Fruit fly (Drosophila melanogaster): ENCODE data around the gene Arl5.

Arl5 gene

dm6 chr3L:8288396-8288795 is 11.2 kb downstream of the Arl5 start:
- TF ChIP-seq ey (GFP tag; optimal IDR thresholded peaks at IDR 0.05) (peak; percentile 7), sv (GFP tag; optimal IDR thresholded peaks at IDR 0.05) (no peak), fru (GFP tag; optimal IDR thresholded peaks at IDR 0.05) (peak; percentile 52), psq (GFP tag; optimal IDR thresholded peaks at IDR 0.05) (peak; percentile 4), tai (GFP tag; optimal IDR thresholded peaks at IDR 0.05) (peak; percentile 37)

- TF ChIP-seq ey (GFP tag; optimal IDR thresholded peaks at IDR 0.05) = no peak
- TF ChIP-seq Hnf4 (GFP tag; optimal IDR thresholded peaks at IDR 0.05) = no peak
- TF ChIP-seq Dfd (GFP tag; optimal IDR thresholded peaks at IDR 0.05) = no peak
- TF ChIP-seq Sp1 (GFP tag; optimal IDR thresholded peaks at IDR 0.05) = no peak
- TF ChIP-seq fru (GFP tag; optimal IDR thresholded peaks at IDR 0.05) = no peak
- TF ChIP-seq CG9705 (GFP tag; optimal IDR thresholded peaks at IDR 0.05) = no peak
- no peak for TF ChIP-seq Abd-B (GFP tag; optimal IDR thresholded peaks at IDR 0.05)
- TF ChIP-seq Jra (GFP tag; optimal IDR thresholded peaks at IDR 0.05) = no peak
- TF ChIP-seq OdsH (GFP tag; optimal IDR thresholded peaks at IDR 0.05) = no peak
- no peak for TF ChIP-seq Dif (GFP tag; optimal IDR thresholded peaks at IDR 0.05; ENCODE audit: partially characterized antibody)
- TF ChIP-seq brk (GFP tag; optimal IDR thresholded peaks at IDR 0.05) = no peak
These were observed 13.2 kb downstream of the Arl5 start for dm6 chr3L:8286397-8286796.

dm6 chr3L:8285773-8286172 is 13.9 kb downstream of the Arl5 start:
- TF ChIP-seq tai (GFP tag; optimal IDR thresholded peaks at IDR 0.05) (no peak), dsf (GFP tag; optimal IDR thresholded peaks at IDR 0.05; ENCODE audit: borderline replicate concordance) (no peak), Hr83 (GFP tag; optimal IDR thresholded peaks at IDR 0.05; ENCODE audit: poor library complexity, severe bottlenecking) (no peak), rgr (GFP tag; optimal IDR thresholded peaks at IDR 0.05) (no peak), psq (GFP tag; optimal IDR thresholded peaks at IDR 0.05) (no peak), dmrt93B (GFP tag; optimal IDR thresholded peaks at IDR 0.05) (no peak), sage (GFP tag; optimal IDR thresholded peaks at IDR 0.05) (no peak), brk (GFP tag; optimal IDR thresholded peaks at IDR 0.05) (no peak), Dif (GFP tag; optimal IDR thresholded peaks at IDR 0.05; ENCODE audit: partially characterized antibody) (no peak), GATAd (GFP tag; optimal IDR thresholded peaks at IDR 0.05) (no peak), Jra (GFP tag; optimal IDR thresholded peaks at IDR 0.05) (no peak), fru (GFP tag; optimal IDR thresholded peaks at IDR 0.05) (no peak), Hr78 (GFP tag; optimal IDR thresholded peaks at IDR 0.05) (no peak)

dm6 chr3L:8285291-8285690 is 14.3 kb downstream of the Arl5 start:
- TF ChIP-seq Mio (GFP tag; optimal IDR thresholded peaks at IDR 0.05) (no peak), CG32264 (GFP tag; optimal IDR thresholded peaks at IDR 0.05) (no peak), fru (GFP tag; optimal IDR thresholded peaks at IDR 0.05) (no peak), N (GFP tag; optimal IDR thresholded peaks at IDR 0.05) (no peak), pan (optimal IDR thresholded peaks at IDR 0.05) (no peak), Jra (GFP tag; optimal IDR thresholded peaks at IDR 0.05) (no peak), dsf (GFP tag; optimal IDR thresholded peaks at IDR 0.05; ENCODE audit: borderline replicate concordance) (no peak), lola (GFP tag; optimal IDR thresholded peaks at IDR 0.05) (no peak), Rel (GFP tag; optimal IDR thresholded peaks at IDR 0.05) (no peak), Rel (tag; optimal IDR thresholded peaks at IDR 0.05) (no peak), rgr (GFP tag; optimal IDR thresholded peaks at IDR 0.05) (no peak), Abd-B (GFP tag; optimal IDR thresholded peaks at IDR 0.05) (no peak), jim (GFP tag; optimal IDR thresholded peaks at IDR 0.05) (no peak), Myc (optimal IDR thresholded peaks at IDR 0.05) (no peak)

dm6 chr3L:8284651-8285050 is 15.0 kb downstream of the Arl5 start:
- no peak for TF ChIP-seq Hr78 (GFP tag; optimal IDR thresholded peaks at IDR 0.05)
- peak; percentile 29 for TF ChIP-seq Sp1 (GFP tag; optimal IDR thresholded peaks at IDR 0.05)
- TF ChIP-seq h (GFP tag; optimal IDR thresholded peaks at IDR 0.05) = peak; percentile 64
- TF ChIP-seq br (GFP tag; optimal IDR thresholded peaks at IDR 0.05) = no peak
- peak; percentile 35 for TF ChIP-seq dmrt93B (GFP tag; optimal IDR thresholded peaks at IDR 0.05)
- peak; percentile 38 for TF ChIP-seq ey (GFP tag; optimal IDR thresholded peaks at IDR 0.05)
- TF ChIP-seq woc (GFP tag; optimal IDR thresholded peaks at IDR 0.05) = peak; percentile 12
- TF ChIP-seq HLH106 (tag; optimal IDR thresholded peaks at IDR 0.05) = peak; percentile 54
- TF ChIP-seq fru (GFP tag; optimal IDR thresholded peaks at IDR 0.05) = peak; percentile 30
- peak; percentile 20 for TF ChIP-seq OdsH (GFP tag; optimal IDR thresholded peaks at IDR 0.05)
- TF ChIP-seq psq (GFP tag; optimal IDR thresholded peaks at IDR 0.05) = no peak
- TF ChIP-seq rgr (GFP tag; optimal IDR thresholded peaks at IDR 0.05) = peak; percentile 35
- TF ChIP-seq foxo (GFP tag; optimal IDR thresholded peaks at IDR 0.05) = peak in 1 of 2 experiments; percentile 49

All from whole organism, wandering third instar larva.